Worm (Caenorhabditis elegans): ENCODE measurements around the gene Y6E2A.10.

The Y6E2A.10 gene

DNA sequence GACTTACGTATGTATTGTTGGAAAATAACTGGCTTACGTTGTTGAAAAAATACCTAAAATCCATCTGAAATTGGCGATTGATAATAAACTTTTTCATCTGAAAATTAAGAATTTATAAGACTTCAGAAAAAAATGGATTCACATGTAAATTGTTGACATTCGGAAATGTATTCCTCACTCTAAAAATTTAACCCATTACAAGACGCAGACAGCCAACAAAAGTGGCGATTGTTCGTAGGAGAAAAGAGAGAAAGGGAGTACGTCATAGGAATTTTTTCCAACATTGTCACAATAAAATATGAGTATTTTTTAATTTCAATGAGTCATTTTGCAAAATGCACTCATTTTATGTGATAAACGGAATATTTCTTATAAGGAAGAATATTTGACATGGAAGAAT lies 11.8 kb downstream of the Y6E2A.10 start, which contains the start of gene Y6E2A.5:
Gene Y6E2A.5 (minus strand): TSS at position 101 of the 400 bp plus-strand sequence.
- no peak for TF ChIP-seq mdl-1 (tag; optimal IDR thresholded peaks at IDR 0.05)
- TF ChIP-seq nhr-28 (tag; optimal IDR thresholded peaks at IDR 0.05): no peak
- no peak for TF ChIP-seq Y116A8C.19 (tag; optimal IDR thresholded peaks at IDR 0.05; ENCODE audit: borderline replicate concordance)

ce11 chrV:15716679-15717078 lies 13.7 kb downstream of the Y6E2A.10 start, which contains the start of gene Y6E2A.4:
TSS of gene Y6E2A.4 (minus strand) at chrV:15716779.
- TF ChIP-seq F16B12.6 (tag; optimal IDR thresholded peaks at IDR 0.05): no peak

- no peak for TF ChIP-seq nhr-90 (tag; optimal IDR thresholded peaks at IDR 0.05; ENCODE audit: poor library complexity)
Observed at ce11 chrV:15715636-15716035, 14.7 kb downstream of the Y6E2A.10 start.

DNA sequence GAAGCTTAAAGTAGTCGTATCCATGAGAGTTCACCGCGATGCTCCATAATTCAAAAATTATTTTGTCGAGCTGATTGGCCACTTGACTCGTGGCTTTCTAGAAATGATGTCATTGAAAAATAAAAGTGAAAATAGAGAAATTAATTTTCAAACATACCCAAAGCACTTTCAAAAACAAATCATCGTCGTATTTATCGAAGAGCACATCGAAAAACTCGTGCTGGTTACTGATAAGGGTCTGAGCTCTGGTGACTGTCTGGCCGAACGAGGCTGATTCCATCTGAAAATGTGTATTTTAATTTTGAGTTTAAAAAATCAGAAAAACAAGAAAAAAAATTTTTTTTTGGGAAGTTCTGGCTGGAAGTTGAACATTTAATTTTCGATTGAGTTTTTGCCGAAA lies 18.0 kb downstream of the Y6E2A.10 start:
- TF ChIP-seq nhr-12 (tag; optimal IDR thresholded peaks at IDR 0.05) (no peak), mep-1 (tag; optimal IDR thresholded peaks at IDR 0.05) (no peak), ceh-82 (tag; optimal IDR thresholded peaks at IDR 0.05) (no peak), elt-2 (tag; optimal IDR thresholded peaks at IDR 0.05) (peak; percentile 50)

DNA sequence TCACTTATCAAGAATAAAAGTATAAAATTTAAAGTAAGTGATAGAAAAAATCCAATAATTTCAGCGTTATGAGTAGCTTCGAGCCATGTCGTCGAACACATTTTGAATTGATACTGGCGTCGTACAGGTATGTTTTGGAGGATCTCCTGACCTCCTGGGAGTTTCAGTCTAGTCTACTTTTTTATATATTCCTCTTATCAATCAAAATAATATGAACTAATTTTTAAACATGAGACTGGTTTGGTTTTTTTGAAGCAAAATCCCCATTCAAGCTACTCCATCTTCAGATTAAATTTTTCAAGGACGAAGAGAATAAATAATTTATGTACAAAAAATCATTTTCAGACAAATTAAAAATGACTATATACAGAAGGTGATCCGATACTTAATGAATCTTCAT lies 18.5 kb downstream of the Y6E2A.10 start, which contains the start of gene str-101:
Gene str-101 (minus strand): TSS at position 101 of the 400 bp plus-strand sequence.
- TF ChIP-seq nhr-71 (tag; optimal IDR thresholded peaks at IDR 0.05) (no peak), sup-37 (GFP tag; optimal IDR thresholded peaks at IDR 0.05) (no peak), ceh-90 (tag; optimal IDR thresholded peaks at IDR 0.05) (no peak), rnt-1 (tag; optimal IDR thresholded peaks at IDR 0.05) (no peak), unc-130 (tag; optimal IDR thresholded peaks at IDR 0.05) (no peak), Y116A8C.19 (tag; optimal IDR thresholded peaks at IDR 0.05; ENCODE audit: borderline replicate concordance) (no peak), nhr-84 (tag; optimal IDR thresholded peaks at IDR 0.05) (no peak), lin-13 (GFP tag; optimal IDR thresholded peaks at IDR 0.05) (no peak), vab-15 (tag; optimal IDR thresholded peaks at IDR 0.05) (no peak), unc-86 (tag; optimal IDR thresholded peaks at IDR 0.05) (no peak), isw-1 (GFP tag; IDR thresholded peaks at IDR 0.05) (no peak), ets-5 (GFP tag; IDR thresholded peaks at IDR 0.05) (no peak), efl-1 (optimal IDR thresholded peaks at IDR 0.05) (no peak), efl-1 (GFP tag; optimal IDR thresholded peaks at IDR 0.05 in 1 of 2) (no peak)

DNA sequence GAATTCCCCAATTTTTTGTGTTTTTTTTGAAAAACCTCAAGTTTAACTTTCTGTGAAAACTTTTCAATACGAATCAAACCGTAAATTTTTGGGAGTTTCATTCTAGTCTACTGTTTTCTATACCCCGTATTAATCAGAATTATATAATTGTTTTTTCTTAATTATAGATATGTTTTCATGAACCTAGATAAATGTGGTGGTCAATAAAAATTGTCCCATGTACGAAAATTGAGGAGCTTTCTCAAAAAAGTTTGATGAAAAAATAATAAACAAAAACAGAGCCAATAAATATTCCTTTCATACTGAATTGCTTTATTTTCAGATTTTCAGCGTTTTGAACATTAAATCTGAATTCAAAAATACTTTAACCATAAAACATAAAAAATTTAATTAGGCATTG lies 20.0 kb downstream of the Y6E2A.10 start, which contains the start of gene Y6E2A.1:
Gene Y6E2A.1 (minus strand): TSS at position 101 of the 400 bp plus-strand sequence.
- TF ChIP-seq ceh-88 (GFP tag; IDR thresholded peaks at IDR 0.05) (no peak), fkh-8 (tag; optimal IDR thresholded peaks at IDR 0.05) (no peak), lin-15B (tag; optimal IDR thresholded peaks at IDR 0.05) (no peak), unc-130 (tag; optimal IDR thresholded peaks at IDR 0.05) (no peak), efl-3 (GFP tag; optimal IDR thresholded peaks at IDR 0.05) (no peak), aly-2 (tag; optimal IDR thresholded peaks at IDR 0.05) (no peak), lin-13 (GFP tag; optimal IDR thresholded peaks at IDR 0.05) (no peak), ceh-82 (tag; optimal IDR thresholded peaks at IDR 0.05) (no peak), alr-1 (tag; optimal IDR thresholded peaks at IDR 0.05; ENCODE audit: borderline replicate concordance) (no peak), nhr-71 (tag; optimal IDR thresholded peaks at IDR 0.05) (no peak), mef-2 (tag; optimal IDR thresholded peaks at IDR 0.05) (no peak), nhr-28 (tag; optimal IDR thresholded peaks at IDR 0.05) (no peak), lin-39 (tag; optimal IDR thresholded peaks at IDR 0.05) (no peak), dsc-1 (tag; optimal IDR thresholded peaks at IDR 0.05) (no peak), fkh-10 (GFP tag; optimal IDR thresholded peaks at IDR 0.05) (no peak), sptf-1 (tag; optimal IDR thresholded peaks at IDR 0.05) (no peak), elt-2 (tag; optimal IDR thresholded peaks at IDR 0.05) (no peak)
